Fruit fly (Drosophila melanogaster): ENCODE results near the gene VhaPPA1-1.

VhaPPA1-1 gene

dm6 chr3R:14886011-14886534 lies 17.8 kb downstream of the VhaPPA1-1 start, which contains the start of the genes Rrp6, CG33331 and CG33332 (continued):
- TF ChIP-seq tin (GFP tag; optimal IDR thresholded peaks at IDR 0.05) (peak; percentile 77), yki (optimal IDR thresholded peaks at IDR 0.05) (no peak), CG33557 (GFP tag; optimal IDR thresholded peaks at IDR 0.05) (peak; percentile 45), CG12104 (GFP tag; optimal IDR thresholded peaks at IDR 0.05) (peak; percentile 72), bab2 (GFP tag; optimal IDR thresholded peaks at IDR 0.05) (peak; percentile 53)

dm6 chr3R:14880861-14881260 lies 23.0 kb downstream of the VhaPPA1-1 start:
- TF ChIP-seq lov (optimal IDR thresholded peaks at IDR 0.05) (no peak), lov (GFP tag; IDR thresholded peaks at IDR 0.05) (no peak), CG7372 (GFP tag; IDR thresholded peaks at IDR 0.05) (0 out of 2 replicates have a peak, but pooled peaks have one; percentile 18), Ets65A (GFP tag) (peak; percentile 90), dmrt11E (tag; optimal IDR thresholded peaks at IDR 0.05) (no peak)

dm6 chr3R:14879207-14879863 lies 24.5 kb downstream of the VhaPPA1-1 start, which contains the start of gene CG3631:
Gene CG3631 (plus strand): TSS chr3R:14879457.
- TF ChIP-seq BEAF-32 (GFP tag; optimal IDR thresholded peaks at IDR 0.05): peak; percentile 25
- 0 out of 3 replicates have a peak, but pooled peaks have one; percentile 34 for TF ChIP-seq CG34224 (GFP tag; IDR thresholded peaks at IDR 0.05; ENCODE audit: partially characterized antibody)
- no peak for TF ChIP-seq Sox100B (GFP tag; optimal IDR thresholded peaks at IDR 0.05)
- peak; percentile 33 for TF ChIP-seq cwo (GFP tag; optimal IDR thresholded peaks at IDR 0.05)
- no peak for TF ChIP-seq CG8944 (GFP tag; optimal IDR thresholded peaks at IDR 0.05)
- TF ChIP-seq Elba2 (GFP tag; optimal IDR thresholded peaks at IDR 0.05): peak; percentile 38
- no peak for TF ChIP-seq Doc2 (GFP tag; IDR thresholded peaks at IDR 0.05)
- TF ChIP-seq Sry-δ (GFP tag; optimal IDR thresholded peaks at IDR 0.05): peak; percentile 7
- peak; percentile 9 for TF ChIP-seq Nf-YC (tag; optimal IDR thresholded peaks at IDR 0.05)
- peak; percentile 55 for TF ChIP-seq CHES-1-like (GFP tag; optimal IDR thresholded peaks at IDR 0.05)
- TF ChIP-seq CG13296 (GFP tag; optimal IDR thresholded peaks at IDR 0.05): no peak
- no peak for TF ChIP-seq zen2 (GFP tag; IDR thresholded peaks at IDR 0.05; ENCODE audit: partially characterized antibody)
- TF ChIP-seq dysf (GFP tag; IDR thresholded peaks at IDR 0.05): no peak
- TF ChIP-seq Blimp-1 (GFP tag; optimal IDR thresholded peaks at IDR 0.05): no peak
- TF ChIP-seq CG30020 (tag; optimal IDR thresholded peaks at IDR 0.05): no peak
- no peak for TF ChIP-seq CG18011 (GFP tag; optimal IDR thresholded peaks at IDR 0.05)
- peak; percentile 95 for TF ChIP-seq Dp (GFP tag; optimal IDR thresholded peaks at IDR 0.05)
- TF ChIP-seq CG6813 (GFP tag; optimal IDR thresholded peaks at IDR 0.05): no peak
- peak; percentile 89 for TF ChIP-seq MBD-R2 (GFP tag; IDR thresholded peaks at IDR 0.05)
- no peak for TF ChIP-seq CG2889 (GFP tag; IDR thresholded peaks at IDR 0.05)
- TF ChIP-seq bab2 (GFP tag; optimal IDR thresholded peaks at IDR 0.05): no peak
- TF ChIP-seq ab (GFP tag; optimal IDR thresholded peaks at IDR 0.05): no peak
- no peak for TF ChIP-seq CG17186 (GFP tag; optimal IDR thresholded peaks at IDR 0.05)
- no peak for TF ChIP-seq ap (GFP tag; IDR thresholded peaks at IDR 0.05)
- TF ChIP-seq CG14014 (GFP tag; IDR thresholded peaks at IDR 0.05): no peak
- peak; percentile 30 for TF ChIP-seq CG2116 (GFP tag; optimal IDR thresholded peaks at IDR 0.05)
- TF ChIP-seq hkb (optimal IDR thresholded peaks at IDR 0.05): no peak
- no peak for TF ChIP-seq hkb (GFP tag; IDR thresholded peaks at IDR 0.05)
- no peak for TF ChIP-seq CG17912 (GFP tag; optimal IDR thresholded peaks at IDR 0.05)
- TF ChIP-seq fru (optimal IDR thresholded peaks at IDR 0.05): no peak
- TF ChIP-seq Poxn (GFP tag; IDR thresholded peaks at IDR 0.05): no peak
- no peak for TF ChIP-seq Meics (GFP tag; optimal IDR thresholded peaks at IDR 0.05)
- TF ChIP-seq CG10147 (GFP tag; optimal IDR thresholded peaks at IDR 0.05): no peak
- no peak for TF ChIP-seq nom (GFP tag; optimal IDR thresholded peaks at IDR 0.05)
- TF ChIP-seq B-H2 (GFP tag; optimal IDR thresholded peaks at IDR 0.05): no peak
- no peak for TF ChIP-seq Rx (GFP tag; IDR thresholded peaks at IDR 0.05)
- no peak for TF ChIP-seq CG7745 (tag; optimal IDR thresholded peaks at IDR 0.05)
- no peak for TF ChIP-seq CG7271 (tag; optimal IDR thresholded peaks at IDR 0.05)

All from whole organism, embryonic.